Worm (Caenorhabditis elegans) whole organism, young adult: ENCODE results near the gene W03D2.9.

Source experiments
- B0019.2 ChIP-seq: fragments of 200-800 bp; sonication (Bioruptor generic); conservative IDR thresholded peaks from 2 replicates; pipeline ENCODE4 v1.3.6; 2022; ENCODE audit warnings: missing genetic modification reagents, missing genetic modification characterization, missing compliant biosample characterization
- B0035.1 ChIP-seq: sonication (generic microtip); optimal IDR thresholded peaks from 2 replicates; lab custom pipeline; 2016; ENCODE audit warnings: missing genetic modification characterization, mild to moderate bottlenecking, missing compliant biosample characterization, missing genotype, missing genetic modification reagents
- C06A6.2 ChIP-seq: fragments of 200-800 bp; sonication (Bioruptor generic); conservative IDR thresholded peaks from 2 replicates; pipeline ENCODE4 v1.3.6; 2022; ENCODE audit warnings: missing genetic modification characterization, missing compliant biosample characterization
- C17E4.6 ChIP-seq: fragments of 200-800 bp; sonication (Bioruptor generic); IDR thresholded peaks from 2 replicates; pipeline ENCODE4 v1.3.6; 2022; ENCODE audit warnings: missing genetic modification reagents, missing genetic modification characterization, missing compliant biosample characterization
- F10E7.11 ChIP-seq: sonication (generic microtip); optimal IDR thresholded peaks from 2 replicates; lab custom pipeline; 2017; ENCODE audit warnings: mild to moderate bottlenecking, missing genetic modification characterization, moderate library complexity, missing compliant biosample characterization
- F55B11.4 ChIP-seq: sonication (generic microtip); optimal IDR thresholded peaks from 2 replicates; lab custom pipeline; 2016; ENCODE audit warnings: missing compliant biosample characterization, missing genetic modification characterization, borderline replicate concordance; ENCODE audit not compliant: insufficient read depth
- F57C9.4 ChIP-seq: sonication (generic microtip); optimal IDR thresholded peaks from 2 replicates; lab custom pipeline; 2017; ENCODE audit warnings: mild to moderate bottlenecking, missing genetic modification characterization, missing compliant biosample characterization
- ama-1 ChIP-seq, 3 experiments: fragments of 150-350 bp in 1 of 3; sonication (generic microtip) in 2 of 3; optimal IDR thresholded peaks; 2 replicates each; lab custom pipeline; 2014 to 2018; ENCODE audit warnings: missing biosample characterization in 2 of 3, missing genetic modification characterization in 2 of 3, missing genetic modification reagents in 2 of 3
- aptf-2 ChIP-seq: fragments of 200-800 bp; sonication (Bioruptor generic); conservative IDR thresholded peaks from 2 replicates; pipeline ENCODE4 v1.3.6; 2022; ENCODE audit warnings: missing genetic modification reagents, missing genetic modification characterization, missing compliant biosample characterization
- atf-7 ChIP-seq: sonication (generic microtip); optimal IDR thresholded peaks from 2 replicates; lab custom pipeline; 2017; ENCODE audit warnings: mild to moderate bottlenecking, missing genetic modification characterization, missing compliant biosample characterization
- bed-1 ChIP-seq: fragments of 200-800 bp; sonication (Bioruptor generic); IDR thresholded peaks from 2 replicates; pipeline ENCODE4 v1.3.6; 2022; ENCODE audit warnings: missing genetic modification reagents, missing genetic modification characterization, missing compliant biosample characterization
- cebp-1 ChIP-seq, 2 experiments: fragments of 200-800 bp in 1 of 2; sonication (Bioruptor generic) in 1 of 2; sonication (generic microtip) in 1 of 2; IDR thresholded peaks in 1 of 2; optimal IDR thresholded peaks in 1 of 2; 2 replicates each; pipeline versions ENCODE4 v1.3.6 to Lab custom; 2017 to 2022; ENCODE audit warnings: missing compliant biosample characterization in 2 of 2, missing genetic modification characterization in 2 of 2, mild to moderate bottlenecking in 1 of 2, missing genetic modification reagents in 1 of 2, moderate library complexity in 1 of 2
- ceh-27 ChIP-seq: fragments of 200-800 bp; sonication (Bioruptor generic); optimal IDR thresholded peaks from 2 replicates; lab custom pipeline; 2018; ENCODE audit warnings: mild to moderate bottlenecking, missing genetic modification characterization, moderate library complexity, missing compliant biosample characterization
- ceh-40 ChIP-seq: fragments of 200-800 bp; sonication (Bioruptor generic); IDR thresholded peaks from 2 replicates; pipeline ENCODE4 v1.3.6; 2022; ENCODE audit warnings: missing genetic modification characterization, missing compliant biosample characterization
- ceh-79 ChIP-seq: sonication (generic microtip); optimal IDR thresholded peaks from 2 replicates; lab custom pipeline; 2017; ENCODE audit warnings: mild to moderate bottlenecking, missing genetic modification characterization, missing compliant biosample characterization
- chd-7 ChIP-seq: sonication (generic microtip); optimal IDR thresholded peaks from 2 replicates; lab custom pipeline; 2016; ENCODE audit warnings: mild to moderate bottlenecking, missing genetic modification characterization, moderate library complexity, missing compliant biosample characterization
- die-1 ChIP-seq: sonication (generic microtip); optimal IDR thresholded peaks from 2 replicates; lab custom pipeline; 2016; ENCODE audit warnings: missing genotype, mild to moderate bottlenecking, missing genetic modification characterization, missing compliant biosample characterization
- dpl-1 ChIP-seq: fragments of 150-350 bp; optimal IDR thresholded peaks from 2 replicates; lab custom pipeline; 2014; ENCODE audit warnings: missing biosample characterization, missing genetic modification reagents, missing genetic modification characterization
- egl-44 ChIP-seq: fragments of 200-800 bp; sonication (Bioruptor generic); IDR thresholded peaks from 2 replicates; pipeline ENCODE4 v1.3.6; 2022; ENCODE audit warnings: missing genetic modification reagents, missing genetic modification characterization, missing compliant biosample characterization
- gei-17 ChIP-seq: fragments of 200-800 bp; sonication (Bioruptor generic); optimal IDR thresholded peaks from 2 replicates; lab custom pipeline; 2018; ENCODE audit warnings: mild to moderate bottlenecking, missing genetic modification characterization, missing compliant biosample characterization
- hmg-20 ChIP-seq: fragments of 200-800 bp; sonication (Bioruptor generic); IDR thresholded peaks from 2 replicates; pipeline ENCODE4 v1.3.6; 2022; ENCODE audit warnings: missing genetic modification reagents, missing genetic modification characterization, missing compliant biosample characterization
- lag-1 ChIP-seq: fragments of 200-800 bp; sonication (Bioruptor generic); IDR thresholded peaks from 2 replicates; pipeline ENCODE4 v1.3.6; 2022; ENCODE audit warnings: missing genetic modification reagents, missing genetic modification characterization, missing compliant biosample characterization
- lin-40 ChIP-seq: sonication (generic microtip); optimal IDR thresholded peaks from 2 replicates; lab custom pipeline; 2016; ENCODE audit warnings: missing genetic modification characterization, mild to moderate bottlenecking, missing compliant biosample characterization, missing genotype, missing genetic modification reagents
- madf-10 ChIP-seq: sonication (generic microtip); optimal IDR thresholded peaks from 2 replicates; lab custom pipeline; 2016; ENCODE audit warnings: mild to moderate bottlenecking, missing genetic modification characterization, missing compliant biosample characterization
- madf-3 ChIP-seq: fragments of 200-800 bp; sonication (Bioruptor generic); IDR thresholded peaks from 2 replicates; pipeline ENCODE4 v1.3.6; 2022; ENCODE audit warnings: missing genetic modification reagents, missing genetic modification characterization, missing compliant biosample characterization
- madf-8 ChIP-seq: fragments of 200-800 bp; sonication (Bioruptor generic); conservative IDR thresholded peaks from 2 replicates; pipeline ENCODE4 v1.3.6; 2022; ENCODE audit warnings: missing genetic modification reagents, missing genetic modification characterization, missing compliant biosample characterization
- mcd-1 ChIP-seq: fragments of 200-800 bp; sonication (Bioruptor generic); IDR thresholded peaks from 2 replicates; pipeline ENCODE4 v1.3.6; 2022; ENCODE audit warnings: missing genetic modification reagents, missing genetic modification characterization, missing compliant biosample characterization
- mel-28 ChIP-seq: sonication (generic microtip); optimal IDR thresholded peaks from 2 replicates; lab custom pipeline; 2016; ENCODE audit warnings: borderline replicate concordance, mild to moderate bottlenecking, missing genetic modification characterization, missing compliant biosample characterization
- nfya-1 ChIP-seq: sonication (generic microtip); optimal IDR thresholded peaks from 2 replicates; lab custom pipeline; 2017; ENCODE audit warnings: antibody characterized with exemption, missing compliant biosample characterization, missing genetic modification characterization, borderline replicate concordance; ENCODE audit not compliant: insufficient read depth
- nhr-80 ChIP-seq: sonication (generic microtip); optimal IDR thresholded peaks from 2 replicates; lab custom pipeline; 2016; ENCODE audit warnings: missing genetic modification characterization, missing compliant biosample characterization
- nhr-90 ChIP-seq: sonication (generic microtip); optimal IDR thresholded peaks from 2 replicates; lab custom pipeline; 2016; ENCODE audit warnings: missing genotype, mild to moderate bottlenecking, missing genetic modification characterization, missing compliant biosample characterization
- pha-4 ChIP-seq: fragments of 150-350 bp; sonication (generic microtip); optimal IDR thresholded peaks from 2 replicates; lab custom pipeline; 2014; ENCODE audit warnings: missing biosample characterization, missing genetic modification reagents, missing genetic modification characterization
- rcor-1 ChIP-seq: fragments of 200-800 bp; sonication (Bioruptor generic); IDR thresholded peaks from 2 replicates; pipeline ENCODE4 v1.3.6; 2022; ENCODE audit warnings: missing genetic modification reagents, missing genetic modification characterization, missing compliant biosample characterization
- sea-2 ChIP-seq: fragments of 200-800 bp; sonication (Bioruptor generic); IDR thresholded peaks from 2 replicates; pipeline ENCODE4 v1.3.6; 2022; ENCODE audit warnings: missing genetic modification characterization, missing compliant biosample characterization
- snpc-1.1 ChIP-seq: sonication (generic microtip); optimal IDR thresholded peaks from 2 replicates; lab custom pipeline; 2017; ENCODE audit warnings: missing genetic modification characterization, mild to moderate bottlenecking, missing compliant biosample characterization, antibody characterized with exemption, moderate library complexity, missing genotype, missing genetic modification reagents; ENCODE audit not compliant: insufficient read depth
- somi-1 ChIP-seq: fragments of 200-800 bp; sonication (Bioruptor generic); optimal IDR thresholded peaks from 2 replicates; lab custom pipeline; 2018; ENCODE audit warnings: mild to moderate bottlenecking, missing genetic modification characterization, missing compliant biosample characterization
- sptf-2 ChIP-seq: fragments of 200-800 bp; sonication (Bioruptor generic); optimal IDR thresholded peaks from 2 replicates; lab custom pipeline; 2018; ENCODE audit warnings: mild to moderate bottlenecking, missing genetic modification characterization, missing compliant biosample characterization
- tbp1 ChIP-seq: fragments of 200-800 bp; sonication (Bioruptor generic); optimal IDR thresholded peaks from 2 replicates; lab custom pipeline; 2018; ENCODE audit warnings: mild to moderate bottlenecking, missing genetic modification characterization, missing compliant biosample characterization
- tlf-1 ChIP-seq: fragments of 200-800 bp; sonication (Bioruptor generic); optimal IDR thresholded peaks from 2 replicates; lab custom pipeline; 2018; ENCODE audit warnings: mild to moderate bottlenecking, missing genetic modification characterization, missing compliant biosample characterization
- unc-130 ChIP-seq: sonication (generic microtip); optimal IDR thresholded peaks from 2 replicates; lab custom pipeline; 2016; ENCODE audit warnings: missing genetic modification reagents, missing genetic modification characterization, missing compliant biosample characterization
- unc-62 ChIP-seq: fragments of 150-350 bp; optimal IDR thresholded peaks from 2 replicates; lab custom pipeline; 2014; ENCODE audit warnings: missing biosample characterization, missing genetic modification reagents, missing genetic modification characterization
- ztf-22 ChIP-seq: fragments of 200-800 bp; sonication (Bioruptor generic); optimal IDR thresholded peaks from 2 replicates; lab custom pipeline; 2018; ENCODE audit warnings: mild to moderate bottlenecking, missing genetic modification characterization, moderate library complexity, missing compliant biosample characterization
- ztf-26 ChIP-seq: sonication (generic microtip); optimal IDR thresholded peaks from 2 replicates; lab custom pipeline; 2017; ENCODE audit warnings: missing genetic modification characterization, missing compliant biosample characterization
- ztf-3 ChIP-seq: fragments of 200-800 bp; sonication (Bioruptor generic); optimal IDR thresholded peaks from 2 replicates; lab custom pipeline; 2018; ENCODE audit warnings: mild to moderate bottlenecking, missing genetic modification characterization, missing compliant biosample characterization

The W03D2.9 gene

DNA sequence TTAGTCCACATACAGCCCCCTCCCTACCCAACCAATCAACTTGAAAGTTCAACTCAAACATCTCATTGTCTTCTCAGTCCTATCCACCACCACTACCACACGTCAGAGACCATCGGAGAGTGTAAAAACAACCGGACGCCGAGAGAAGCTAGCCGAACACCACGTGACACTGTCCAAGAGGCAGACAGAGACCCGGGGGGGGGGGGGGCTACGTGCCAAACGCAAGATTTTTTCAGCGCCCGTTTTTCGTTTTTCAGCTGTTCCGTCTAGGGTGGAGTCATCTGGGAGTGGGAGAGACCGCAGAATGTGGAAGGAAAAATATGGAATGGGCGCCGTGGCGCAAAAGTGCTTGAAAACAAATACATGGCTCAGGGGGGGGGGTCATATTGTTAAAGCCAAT lies 48.6 kb downstream of the W03D2.9 start (continued):
- TF ChIP-seq ceh-40 (GFP tag; lab: Robert Waterston, UW): no peak
- no peak for TF ChIP-seq hmg-20 (GFP tag; lab: Robert Waterston, UW)
- TF ChIP-seq lin-40 (tag; lab: Kevin White, UChicago): peak; percentile 46
- no peak for TF ChIP-seq rcor-1 (GFP tag; lab: Robert Waterston, UW)
- no peak for TF ChIP-seq tlf-1 (GFP tag; lab: Kevin White, UChicago)
- peak; percentile 77 for TF ChIP-seq ceh-27 (GFP tag; lab: Kevin White, UChicago)
- no peak for TF ChIP-seq ztf-26 (tag; lab: Kevin White, UChicago)
- TF ChIP-seq cebp-1 (GFP tag; IDR thresholded peaks at IDR 0.05; lab: Robert Waterston, UW): no peak
- peak; percentile 68 for TF ChIP-seq cebp-1 (tag; optimal IDR thresholded peaks at IDR 0.05; lab: Kevin White, UChicago)
- TF ChIP-seq F57C9.4 (tag; lab: Kevin White, UChicago): no peak
- TF ChIP-seq C17E4.6 (GFP tag; lab: Robert Waterston, UW): no peak
- TF ChIP-seq tbp1 (GFP tag; lab: Kevin White, UChicago): peak; percentile 12
- 0 out of 2 replicates have a peak, but pooled peaks have one; percentile 37 for TF ChIP-seq C06A6.2 (GFP tag; lab: Robert Waterston, UW)
- no peak for TF ChIP-seq madf-8
- no peak for TF ChIP-seq pha-4 (tag; lab: Kevin White, UChicago)
- no peak for TF ChIP-seq unc-130 (GFP tag; lab: Kevin White, UChicago)
- TF ChIP-seq nfya-1 (tag; lab: Kevin White, UChicago): no peak
- no peak for TF ChIP-seq mel-28 (tag; lab: Kevin White, UChicago)

DNA sequence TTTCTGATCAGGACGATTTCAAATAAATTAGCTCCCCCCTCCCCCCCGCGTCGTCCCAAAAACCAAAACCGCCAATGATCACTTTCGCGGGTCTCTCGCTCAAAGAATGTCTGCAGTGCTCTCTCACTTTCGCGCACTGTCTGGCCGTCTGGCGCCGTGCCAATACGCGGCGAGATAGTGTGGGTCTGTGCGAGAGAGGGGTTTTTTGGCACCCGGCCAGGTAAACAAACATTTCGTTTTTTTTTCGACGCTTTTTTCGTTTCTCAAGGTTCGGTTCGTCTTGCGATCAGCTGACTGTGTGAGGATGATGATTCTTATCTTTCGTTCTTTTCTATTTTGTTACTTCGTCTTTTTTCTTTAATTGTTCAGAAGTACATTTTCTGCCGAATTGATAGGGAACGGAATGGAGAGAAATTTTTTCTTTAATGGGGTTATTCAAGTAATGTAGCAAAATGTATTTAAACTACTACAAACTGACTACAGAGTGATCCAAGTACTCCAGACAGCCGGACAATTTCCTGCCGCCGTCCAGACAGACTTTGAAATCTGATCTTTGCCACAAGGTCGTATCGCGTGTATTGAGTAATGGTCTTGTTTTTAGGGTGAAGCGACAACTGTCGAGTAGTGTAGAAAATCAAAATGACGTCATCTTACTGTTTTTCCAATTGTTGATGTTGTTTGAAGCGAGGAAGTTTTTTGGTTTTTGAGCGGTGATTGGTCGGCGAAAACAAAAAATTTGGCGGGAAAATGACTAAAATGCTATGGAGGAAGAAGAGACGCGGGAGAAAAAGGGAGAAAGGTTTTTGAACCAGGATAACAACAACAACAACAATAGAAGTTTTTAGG lies 50.1 kb downstream of the W03D2.9 start:
- peak; percentile 26 for TF ChIP-seq tlf-1 (GFP tag; lab: Kevin White, UChicago)
- TF ChIP-seq sea-2: no peak
- peak; percentile 77 for TF ChIP-seq nhr-80 (tag; lab: Kevin White, UChicago)
- TF ChIP-seq ztf-22 (GFP tag; lab: Kevin White, UChicago): peak; percentile 26
- TF ChIP-seq B0035.1 (tag; lab: Kevin White, UChicago): no peak
- no peak for TF ChIP-seq ama-1 (optimal IDR thresholded peaks at IDR 0.05; lab: Kevin White, UChicago)
- no peak for TF ChIP-seq ama-1 (GFP tag; optimal IDR thresholded peaks at IDR 0.05; lab: Kevin White, UChicago)
- TF ChIP-seq somi-1 (GFP tag; lab: Kevin White, UChicago): peak; percentile 87
- TF ChIP-seq ztf-3 (GFP tag; lab: Kevin White, UChicago): no peak
- no peak for TF ChIP-seq mel-28 (tag; lab: Kevin White, UChicago)
- 0 out of 2 replicates have a peak, but pooled peaks have one; percentile 38 for TF ChIP-seq egl-44 (GFP tag; lab: Robert Waterston, UW)
- TF ChIP-seq cebp-1 (GFP tag; IDR thresholded peaks at IDR 0.05; lab: Robert Waterston, UW): no peak
- TF ChIP-seq cebp-1 (tag; optimal IDR thresholded peaks at IDR 0.05; lab: Kevin White, UChicago): peak; percentile 79
- no peak for TF ChIP-seq F10E7.11 (tag; lab: Kevin White, UChicago)
- no peak for TF ChIP-seq die-1 (tag; lab: Kevin White, UChicago)
- TF ChIP-seq sptf-2 (GFP tag; lab: Kevin White, UChicago): no peak
- no peak for TF ChIP-seq ceh-79 (tag; lab: Kevin White, UChicago)
- TF ChIP-seq lag-1: no peak
- no peak for TF ChIP-seq madf-3 (GFP tag; lab: Robert Waterston, UW)
- no peak for TF ChIP-seq unc-62 (GFP tag; lab: Kevin White, UChicago)
- peak; percentile 46 for TF ChIP-seq mcd-1 (GFP tag; lab: Robert Waterston, UW)
- TF ChIP-seq nhr-90 (tag; lab: Kevin White, UChicago): peak; percentile 12
- no peak for TF ChIP-seq snpc-1.1 (tag; lab: Kevin White, UChicago)
- no peak for TF ChIP-seq F55B11.4
- TF ChIP-seq aptf-2 (GFP tag; lab: Robert Waterston, UW): no peak
- no peak for TF ChIP-seq bed-1 (GFP tag; lab: Robert Waterston, UW)
- TF ChIP-seq dpl-1: no peak
- no peak for TF ChIP-seq gei-17 (GFP tag; lab: Kevin White, UChicago)
- TF ChIP-seq atf-7 (tag; lab: Kevin White, UChicago): peak; percentile 29
- TF ChIP-seq pha-4 (tag; lab: Kevin White, UChicago): peak; percentile 46
- TF ChIP-seq B0019.2: no peak
- peak; percentile 61 for TF ChIP-seq chd-7 (tag; lab: Kevin White, UChicago)
- TF ChIP-seq madf-10 (tag; lab: Kevin White, UChicago): no peak
